Worm (Caenorhabditis elegans) whole organism, L1 larva: ENCODE results near the gene K07F5.12.

Source experiments
- dpl-1 ChIP-seq, 3 experiments: fragments of 150-350 bp in 2 of 3; sonication (generic microtip) in 1 of 3; optimal IDR thresholded peaks; 2 replicates each; lab custom pipeline; 2014 to 2017; ENCODE audit warnings: missing biosample characterization in 3 of 3, missing genetic modification characterization in 3 of 3, missing genetic modification reagents in 3 of 3
- fkh-8 ChIP-seq: sonication (generic microtip); optimal IDR thresholded peaks from 2 replicates; lab custom pipeline; 2016; ENCODE audit warnings: mild to moderate bottlenecking, missing genetic modification characterization, missing compliant biosample characterization
- mef-2 ChIP-seq: fragments of 150-350 bp; optimal IDR thresholded peaks from 2 replicates; lab custom pipeline; 2014; ENCODE audit warnings: missing biosample characterization, missing genetic modification characterization
- nhr-11 ChIP-seq: fragments of 150-350 bp; optimal IDR thresholded peaks from 2 replicates; lab custom pipeline; 2014; ENCODE audit warnings: missing biosample characterization, missing genetic modification characterization
- nhr-76 ChIP-seq: sonication (generic microtip); optimal IDR thresholded peaks from 2 replicates; lab custom pipeline; 2017; ENCODE audit warnings: missing biosample characterization, missing genetic modification characterization
- nhr-77 ChIP-seq: fragments of 150-350 bp; optimal IDR thresholded peaks from 2 replicates; lab custom pipeline; 2014; ENCODE audit warnings: missing biosample characterization, missing genetic modification characterization
- swsn-7 ChIP-seq: sonication (generic microtip); optimal IDR thresholded peaks from 2 replicates; lab custom pipeline; 2016; ENCODE audit warnings: missing genetic modification characterization, missing compliant biosample characterization
- unc-62 ChIP-seq: fragments of 150-350 bp; optimal IDR thresholded peaks from 2 replicates; lab custom pipeline; 2014; ENCODE audit warnings: missing biosample characterization, missing genetic modification reagents, missing genetic modification characterization
- zag-1 ChIP-seq: fragments of 150-350 bp; optimal IDR thresholded peaks from 2 replicates; lab custom pipeline; 2014; ENCODE audit warnings: missing biosample characterization, missing genetic modification characterization

DNA sequence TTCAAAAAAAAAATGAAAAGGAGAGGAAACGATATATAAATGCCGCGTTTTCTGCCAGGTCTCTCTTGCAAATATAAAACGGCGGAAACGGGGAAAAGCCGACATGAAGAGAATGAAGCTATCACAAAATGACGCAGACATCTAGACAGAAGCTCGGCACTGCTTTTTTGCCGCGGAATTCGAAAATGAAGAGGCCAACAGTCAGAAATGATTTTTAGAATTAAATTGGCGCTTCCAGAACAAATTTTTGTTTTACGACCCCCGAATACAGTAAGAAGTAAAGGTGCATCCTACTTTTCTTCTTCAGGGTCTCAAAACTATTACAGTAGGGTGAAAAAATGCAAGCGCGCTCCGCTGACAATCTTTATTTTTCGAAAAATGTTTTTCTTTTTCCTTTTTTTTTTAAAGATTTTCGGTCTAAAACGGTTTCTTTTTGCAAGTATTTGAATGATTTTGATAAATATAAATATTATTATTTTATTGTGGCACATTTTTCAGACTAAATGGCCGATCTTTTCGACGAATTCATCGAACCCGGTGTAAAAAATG lies 30.5 kb upstream of the K07F5.12 start, which contains the start of gene mtr-4:
- TF ChIP-seq dpl-1 (GFP tag; optimal IDR thresholded peaks at IDR 0.05; lab: Kevin White, UChicago) (peak; percentile 33 to 73 (median 59)), swsn-7 (peak; percentile 25), zag-1 (tag; lab: Kevin White, UChicago) (no peak), nhr-76 (tag; lab: Kevin White, UChicago) (no peak), nhr-77 (tag; lab: Kevin White, UChicago) (no peak), mef-2 (tag; lab: Kevin White, UChicago) (no peak), nhr-11 (tag; lab: Kevin White, UChicago) (no peak), unc-62 (no peak), fkh-8 (tag; lab: Kevin White, UChicago) (peak; percentile 8)
